Fruit fly (Drosophila melanogaster) whole organism, prepupa: ENCODE results near the gene CG4911.

Experiments used
- CG31627 ChIP-seq: fragments of 200-800 bp; sonication (Bioruptor generic); optimal IDR thresholded peaks from 3 replicates; lab custom pipeline; 2016; ENCODE audit warnings: missing biosample characterization, missing genetic modification characterization
- CG6808 ChIP-seq: fragments of 200-800 bp; sonication (Bioruptor generic); optimal IDR thresholded peaks from 3 replicates; lab custom pipeline; 2017; ENCODE audit warnings: missing biosample characterization, missing genetic modification characterization, mild to moderate bottlenecking, moderate library complexity, missing genetic modification reagents
- Eip75B ChIP-seq: fragments of 200-800 bp; sonication (Bioruptor generic); optimal IDR thresholded peaks from 3 replicates; lab custom pipeline; 2016; ENCODE audit warnings: missing biosample characterization, missing genetic modification characterization
- Hr39 ChIP-seq: fragments of 200-800 bp; sonication (Bioruptor generic); optimal IDR thresholded peaks from 2 replicates; lab custom pipeline; 2016; ENCODE audit warnings: missing biosample characterization, missing genetic modification characterization
- OdsH ChIP-seq: fragments of 200-800 bp; sonication (Bioruptor generic); optimal IDR thresholded peaks from 3 replicates; lab custom pipeline; 2016; ENCODE audit warnings: missing biosample characterization, missing genetic modification characterization

dm6 chr3L:9033537-9033936 is 39.0 kb downstream of the CG4911 start:
- TF ChIP-seq CG6808 (GFP tag; lab: Kevin White, UChicago) (peak; percentile 52), Eip75B (GFP tag; lab: Kevin White, UChicago) (no peak), Hr39 (peak; percentile 36), CG31627 (GFP tag; lab: Kevin White, UChicago) (peak; percentile 38), OdsH (GFP tag; lab: Kevin White, UChicago) (peak; percentile 57)
